Worm (Caenorhabditis elegans): Measurements from ENCODE around the gene epn-1.

ce11 chrX:14853712-14854217, 35.5 kb upstream of the epn-1 start, which contains the start of the genes C27C12.1 and C27C12.4:
- peak; percentile 82 for TF ChIP-seq lin-39 (tag; optimal IDR thresholded peaks at IDR 0.05)
- TF ChIP-seq zag-1 (tag; optimal IDR thresholded peaks at IDR 0.05), result peak; percentile 8
- TF ChIP-seq elt-1 (tag; optimal IDR thresholded peaks at IDR 0.05), result peak; percentile 35
- peak; percentile 82 for TF ChIP-seq ceh-28 (tag; optimal IDR thresholded peaks at IDR 0.05)
- TF ChIP-seq nhr-25 (tag; optimal IDR thresholded peaks at IDR 0.05), result peak; percentile 91
- peak; percentile 75 for TF ChIP-seq jun-1 (tag; optimal IDR thresholded peaks at IDR 0.05)
- no peak for TF ChIP-seq ztf-11 (tag; optimal IDR thresholded peaks at IDR 0.05)
- peak; percentile 44 for TF ChIP-seq ama-1 (optimal IDR thresholded peaks at IDR 0.05)

Measured in whole organism, L3 larva.